Worm (Caenorhabditis elegans) whole organism, L1 larva: ENCODE measurements around the gene clec-230.
A peak's percentile ranks its signal among the peaks of the same experiment; 100 is the strongest.

Experiments used
- Y116A8C.19 ChIP-seq: sonication (generic microtip); optimal IDR thresholded peaks from 2 replicates; lab custom pipeline; 2016; ENCODE audit warnings: missing compliant biosample characterization, missing genetic modification characterization, borderline replicate concordance
- aha-1 ChIP-seq: fragments of 150-350 bp; optimal IDR thresholded peaks from 2 replicates; lab custom pipeline; 2014; ENCODE audit warnings: missing biosample characterization, missing genetic modification characterization
- aly-2 ChIP-seq: fragments of 150-350 bp; optimal IDR thresholded peaks from 2 replicates; lab custom pipeline; 2014; ENCODE audit warnings: missing biosample characterization, missing genetic modification characterization
- ama-1 ChIP-seq: fragments of 150-350 bp; optimal IDR thresholded peaks from 2 replicates; lab custom pipeline; 2014
- ceh-63 ChIP-seq: fragments of 200-800 bp; sonication (Bioruptor generic); optimal IDR thresholded peaks from 2 replicates; lab custom pipeline; 2018; ENCODE audit warnings: mild to moderate bottlenecking, missing genetic modification characterization, missing compliant biosample characterization
- ceh-8 ChIP-seq: fragments of 200-800 bp; sonication (Bioruptor generic); optimal IDR thresholded peaks from 2 replicates; lab custom pipeline; 2018; ENCODE audit warnings: mild to moderate bottlenecking, missing genetic modification characterization, moderate library complexity, missing compliant biosample characterization
- ceh-82 ChIP-seq, 3 experiments: fragments of 150-350 bp in 1 of 3; sonication (generic microtip) in 2 of 3; optimal IDR thresholded peaks; 2 replicates each; lab custom pipeline; 2014 to 2017; ENCODE audit warnings: missing biosample characterization in 3 of 3, missing genetic modification characterization in 3 of 3
- efl-1 ChIP-seq, 4 experiments: fragments of 150-350 bp; optimal IDR thresholded peaks in 3 of 4; peaks in 1 of 4; 1 replicate in 1 of 4; 2 replicates in 3 of 4; lab custom pipeline; 2014; ENCODE audit warnings: missing biosample characterization in 2 of 4, missing genetic modification characterization in 2 of 4, missing genetic modification reagents in 2 of 4
- egl-13 ChIP-seq: sonication (generic microtip); optimal IDR thresholded peaks from 2 replicates; lab custom pipeline; 2016; ENCODE audit warnings: missing genotype, missing genetic modification reagents, missing genetic modification characterization, missing compliant biosample characterization
- fkh-8 ChIP-seq: sonication (generic microtip); optimal IDR thresholded peaks from 2 replicates; lab custom pipeline; 2016; ENCODE audit warnings: mild to moderate bottlenecking, missing genetic modification characterization, missing compliant biosample characterization
- grh-1 ChIP-seq: fragments of 200-800 bp; sonication (Bioruptor generic); IDR thresholded peaks from 2 replicates; pipeline ENCODE4 v1.3.6; 2022; ENCODE audit warnings: missing genetic modification reagents, missing genetic modification characterization, missing compliant biosample characterization
- hlh-17 ChIP-seq: fragments of 200-800 bp; sonication (Bioruptor generic); optimal IDR thresholded peaks from 2 replicates; lab custom pipeline; 2018; ENCODE audit warnings: missing genetic modification characterization, mild to moderate bottlenecking, missing compliant biosample characterization, moderate library complexity, borderline replicate concordance
- hlh-4 ChIP-seq: sonication (generic microtip); optimal IDR thresholded peaks from 2 replicates; lab custom pipeline; 2016; ENCODE audit warnings: mild to moderate bottlenecking, missing genetic modification characterization, missing compliant biosample characterization
- isw-1 ChIP-seq: fragments of 200-800 bp; sonication (Bioruptor generic); IDR thresholded peaks from 2 replicates; pipeline ENCODE4 v1.3.6; 2022; ENCODE audit warnings: missing genetic modification characterization, missing compliant biosample characterization
- lsy-2 ChIP-seq, 2 experiments: fragments of 150-350 bp; optimal IDR thresholded peaks; 2 replicates each; lab custom pipeline; 2014; ENCODE audit warnings: missing biosample characterization in 2 of 2, missing genetic modification characterization in 2 of 2
- mdl-1 ChIP-seq, 2 experiments: fragments of 150-350 bp; optimal IDR thresholded peaks; 2 replicates each; lab custom pipeline; 2014 to 2017; ENCODE audit warnings: missing biosample characterization in 2 of 2, missing genetic modification characterization in 2 of 2, inconsistent platforms in 1 of 2
- mef-2 ChIP-seq: fragments of 150-350 bp; optimal IDR thresholded peaks from 2 replicates; lab custom pipeline; 2014; ENCODE audit warnings: missing biosample characterization, missing genetic modification characterization
- mep-1 ChIP-seq: fragments of 150-350 bp; optimal IDR thresholded peaks from 2 replicates; lab custom pipeline; 2014; ENCODE audit warnings: missing biosample characterization, missing genetic modification characterization
- nhr-20 ChIP-seq: sonication (generic microtip); optimal IDR thresholded peaks from 2 replicates; lab custom pipeline; 2016; ENCODE audit warnings: mild to moderate bottlenecking, missing genetic modification characterization, missing compliant biosample characterization
- nhr-47 ChIP-seq: sonication (generic microtip); optimal IDR thresholded peaks from 2 replicates; lab custom pipeline; 2016; ENCODE audit warnings: mild to moderate bottlenecking, missing genetic modification characterization, moderate library complexity, missing compliant biosample characterization
- nhr-71 ChIP-seq: sonication (generic microtip); optimal IDR thresholded peaks from 2 replicates; lab custom pipeline; 2016; ENCODE audit warnings: mild to moderate bottlenecking, missing genetic modification characterization, moderate library complexity, missing compliant biosample characterization
- nhr-76 ChIP-seq: sonication (generic microtip); optimal IDR thresholded peaks from 2 replicates; lab custom pipeline; 2017; ENCODE audit warnings: missing biosample characterization, missing genetic modification characterization
- nhr-77 ChIP-seq: fragments of 150-350 bp; optimal IDR thresholded peaks from 2 replicates; lab custom pipeline; 2014; ENCODE audit warnings: missing biosample characterization, missing genetic modification characterization
- nhr-84 ChIP-seq: sonication (generic microtip); optimal IDR thresholded peaks from 2 replicates; lab custom pipeline; 2017; ENCODE audit warnings: missing biosample characterization, missing genetic modification characterization
- nhr-90 ChIP-seq: sonication (generic microtip); optimal IDR thresholded peaks from 2 replicates; lab custom pipeline; 2016; ENCODE audit warnings: mild to moderate bottlenecking, missing genetic modification characterization, missing compliant biosample characterization; ENCODE audit not compliant: poor library complexity
- pax-3 ChIP-seq: fragments of 200-800 bp; sonication (Bioruptor generic); optimal IDR thresholded peaks from 2 replicates; lab custom pipeline; 2018; ENCODE audit warnings: mild to moderate bottlenecking, missing genetic modification characterization, moderate library complexity, missing compliant biosample characterization
- rnt-1 ChIP-seq: sonication (generic microtip); optimal IDR thresholded peaks from 2 replicates; lab custom pipeline; 2016; ENCODE audit warnings: mild to moderate bottlenecking, missing genetic modification characterization, moderate library complexity, missing compliant biosample characterization
- skn-1 ChIP-seq: fragments of 150-350 bp; optimal IDR thresholded peaks from 2 replicates; lab custom pipeline; 2014; ENCODE audit warnings: missing biosample characterization, missing genetic modification characterization
- snu-23 ChIP-seq: sonication (generic microtip); optimal IDR thresholded peaks from 2 replicates; lab custom pipeline; 2016; ENCODE audit warnings: missing genetic modification characterization, missing compliant biosample characterization
- sup-37 ChIP-seq: fragments of 200-800 bp; sonication (Bioruptor generic); optimal IDR thresholded peaks from 2 replicates; lab custom pipeline; 2018; ENCODE audit warnings: mild to moderate bottlenecking, missing genetic modification characterization, missing compliant biosample characterization
- swsn-7 ChIP-seq: sonication (generic microtip); optimal IDR thresholded peaks from 2 replicates; lab custom pipeline; 2016; ENCODE audit warnings: missing genetic modification characterization, missing compliant biosample characterization
- tbx-2 ChIP-seq: sonication (generic microtip); optimal IDR thresholded peaks from 2 replicates; lab custom pipeline; 2016; ENCODE audit warnings: missing genetic modification characterization, missing compliant biosample characterization
- unc-30 ChIP-seq: sonication (generic microtip); optimal IDR thresholded peaks from 2 replicates; lab custom pipeline; 2017; ENCODE audit warnings: missing biosample characterization, missing genetic modification characterization
- unc-62 ChIP-seq: fragments of 150-350 bp; optimal IDR thresholded peaks from 2 replicates; lab custom pipeline; 2014; ENCODE audit warnings: missing biosample characterization, missing genetic modification reagents, missing genetic modification characterization
- unc-98 ChIP-seq: fragments of 200-800 bp; sonication (Bioruptor generic); IDR thresholded peaks from 2 replicates; pipeline ENCODE4 v1.3.6; 2022; ENCODE audit warnings: missing genetic modification characterization, missing compliant biosample characterization
- zag-1 ChIP-seq: fragments of 150-350 bp; optimal IDR thresholded peaks from 2 replicates; lab custom pipeline; 2014; ENCODE audit warnings: missing biosample characterization, missing genetic modification characterization
- ztf-4 ChIP-seq: fragments of 150-350 bp; optimal IDR thresholded peaks from 2 replicates; lab custom pipeline; 2014; ENCODE audit warnings: missing biosample characterization, missing genetic modification characterization

clec-230 gene

ce11 chrV:15388820-15389384, 40.0 kb upstream of the clec-230 start, which contains the start of gene srh-170 (continued):
- TF ChIP-seq pax-3 (tag; lab: Kevin White, UChicago): no peak
- no peak for TF ChIP-seq nhr-77 (tag; lab: Kevin White, UChicago)
- no peak for TF ChIP-seq swsn-7 (tag; lab: Kevin White, UChicago)
- no peak for TF ChIP-seq ceh-82 (tag; optimal IDR thresholded peaks at IDR 0.05; lab: Kevin White, UChicago)
- TF ChIP-seq snu-23 (GFP tag; lab: Kevin White, UChicago): peak; percentile 23
- TF ChIP-seq tbx-2 (tag; lab: Kevin White, UChicago): no peak
- no peak for TF ChIP-seq aly-2 (tag; lab: Kevin White, UChicago)
- TF ChIP-seq nhr-20 (tag; lab: Kevin White, UChicago): no peak
- TF ChIP-seq nhr-90 (tag; lab: Kevin White, UChicago): no peak
- peak; percentile 35 to 73 for TF ChIP-seq efl-1 (optimal IDR thresholded peaks at IDR 0.05; lab: Kevin White, UChicago)
- peak; percentile 46 to 72 for TF ChIP-seq efl-1 (GFP tag; optimal IDR thresholded peaks at IDR 0.05 in 1 of 2; lab: Kevin White, UChicago)
- no peak for TF ChIP-seq nhr-84
- TF ChIP-seq zag-1 (tag; lab: Kevin White, UChicago): no peak
- no peak for TF ChIP-seq Y116A8C.19 (tag; lab: Kevin White, UChicago)
- no peak for TF ChIP-seq aha-1
- no peak for TF ChIP-seq mep-1 (tag; lab: Kevin White, UChicago)
- TF ChIP-seq grh-1: peak; percentile 57
- TF ChIP-seq ceh-63: no peak
- no peak for TF ChIP-seq egl-13 (tag; lab: Kevin White, UChicago)
- peak; percentile 8 for TF ChIP-seq nhr-47 (tag; lab: Kevin White, UChicago)
- TF ChIP-seq nhr-71: peak; percentile 11
- no peak for TF ChIP-seq lsy-2 (tag; optimal IDR thresholded peaks at IDR 0.05; lab: Kevin White, UChicago)
- no peak for TF ChIP-seq hlh-17 (GFP tag; lab: Kevin White, UChicago)
- TF ChIP-seq ceh-8 (GFP tag; lab: Kevin White, UChicago): no peak
- TF ChIP-seq nhr-76 (tag; lab: Kevin White, UChicago): no peak
- TF ChIP-seq ama-1 (lab: Kevin White, UChicago): no peak
- TF ChIP-seq rnt-1 (tag; lab: Kevin White, UChicago): no peak
- no peak for TF ChIP-seq mdl-1 (tag; optimal IDR thresholded peaks at IDR 0.05; lab: Kevin White, UChicago)
- no peak for TF ChIP-seq skn-1 (tag; lab: Kevin White, UChicago)
- no peak for TF ChIP-seq unc-30 (tag; lab: Kevin White, UChicago)
- TF ChIP-seq isw-1: 0 out of 2 replicates have a peak, but pooled peaks have one; percentile 16

- TF ChIP-seq hlh-4 (tag; lab: Kevin White, UChicago) (no peak), sup-37 (GFP tag; lab: Kevin White, UChicago) (no peak), ceh-8 (GFP tag; lab: Kevin White, UChicago) (peak; percentile 72), nhr-90 (tag; lab: Kevin White, UChicago) (no peak), unc-98 (GFP tag; lab: Robert Waterston, UW) (no peak), aly-2 (tag; lab: Kevin White, UChicago) (no peak)
These were observed 35.8 kb upstream of the clec-230 start, which contains the start of gene str-102 for ce11 chrV:15384733-15385132. Gene str-102 (plus strand): TSS chrV:15385033.

ce11 chrV:15383739-15384138, 34.8 kb upstream of the clec-230 start, which contains the start of gene str-88:
Gene str-88 (minus strand): TSS chrV:15383839.
- TF ChIP-seq isw-1: no peak
- no peak for TF ChIP-seq mef-2
- no peak for TF ChIP-seq nhr-77 (tag; lab: Kevin White, UChicago)
- TF ChIP-seq fkh-8 (tag; lab: Kevin White, UChicago): no peak
- TF ChIP-seq unc-62 (GFP tag; lab: Kevin White, UChicago): no peak
- TF ChIP-seq ztf-4 (tag; lab: Kevin White, UChicago): no peak
